Fruit fly (Drosophila melanogaster) whole organism, embryonic: ENCODE data around the gene Actn.

Experiments used
- BEAF-32 ChIP-seq: fragments of 200-800 bp; sonication (Bioruptor generic); optimal IDR thresholded peaks from 3 replicates; lab custom pipeline; 2017; ENCODE audit warnings: missing biosample characterization, missing genetic modification characterization, mild to moderate bottlenecking, moderate library complexity, missing genetic modification reagents
- CG10209 ChIP-seq: fragments of 200-800 bp; sonication (Bioruptor generic); optimal IDR thresholded peaks from 3 replicates; lab custom pipeline; 2017; ENCODE audit warnings: missing biosample characterization, mild to moderate bottlenecking, missing genetic modification characterization, missing genetic modification reagents
- CG11504 ChIP-seq: fragments of 200-800 bp; sonication (Bioruptor generic); optimal IDR thresholded peaks from 3 replicates; lab custom pipeline; 2019; ENCODE audit warnings: missing biosample characterization, mild to moderate bottlenecking, missing genetic modification characterization, moderate library complexity
- CG12104 ChIP-seq: fragments of 200-800 bp; sonication (Bioruptor generic); optimal IDR thresholded peaks from 3 replicates; lab custom pipeline; 2016; ENCODE audit warnings: missing biosample characterization, missing genetic modification characterization
- CG12659 ChIP-seq: fragments of 200-800 bp; sonication (Bioruptor generic); optimal IDR thresholded peaks from 3 replicates; lab custom pipeline; 2017; ENCODE audit warnings: mild to moderate bottlenecking, missing biosample characterization, missing genetic modification reagents, missing genetic modification characterization
- CG12744 ChIP-seq: fragments of 200-800 bp; sonication (Bioruptor generic); optimal IDR thresholded peaks from 2 replicates; lab custom pipeline; 2016; ENCODE audit warnings: missing biosample characterization, missing genetic modification characterization
- CG13287 ChIP-seq: fragments of 200-800 bp; sonication (Bioruptor generic); IDR thresholded peaks from 2 replicates; pipeline ENCODE4 v1.3.6; 2022; ENCODE audit warnings: missing biosample characterization, missing genetic modification characterization; ENCODE audit not compliant: partially characterized antibody
- CG14014 ChIP-seq: fragments of 200-800 bp; sonication (Bioruptor generic); IDR thresholded peaks from 2 replicates; pipeline ENCODE4 v1.3.6; 2022; ENCODE audit warnings: missing biosample characterization, missing genetic modification characterization
- CG14050 ChIP-seq: fragments of 200-800 bp; sonication (Bioruptor generic); IDR thresholded peaks from 3 replicates; pipeline ENCODE4 v1.3.6; 2022; ENCODE audit warnings: missing biosample characterization, missing genetic modification characterization
- CG15073 ChIP-seq: fragments of 200-800 bp; sonication (Bioruptor generic); optimal IDR thresholded peaks from 2 replicates; lab custom pipeline; 2016; ENCODE audit warnings: missing biosample characterization, missing genetic modification characterization
- CG15601 ChIP-seq: fragments of 200-800 bp; sonication (Bioruptor generic); optimal IDR thresholded peaks from 3 replicates; lab custom pipeline; 2019; ENCODE audit warnings: missing biosample characterization, mild to moderate bottlenecking, missing genetic modification characterization, moderate library complexity
- CG1647 ChIP-seq: fragments of 200-800 bp; sonication (Bioruptor generic); optimal IDR thresholded peaks from 3 replicates; lab custom pipeline; 2016; ENCODE audit warnings: missing biosample characterization, missing genetic modification characterization
- CG17568 ChIP-seq: fragments of 200-800 bp; sonication (Bioruptor generic); optimal IDR thresholded peaks from 2 replicates; lab custom pipeline; 2018; ENCODE audit warnings: missing biosample characterization, mild to moderate bottlenecking, missing genetic modification characterization, moderate library complexity
- CG18011 ChIP-seq: fragments of 200-800 bp; sonication (Bioruptor generic); optimal IDR thresholded peaks from 2 replicates; lab custom pipeline; 2017; ENCODE audit warnings: missing biosample characterization, missing genetic modification characterization, mild to moderate bottlenecking, moderate library complexity, missing genotype
- CG34224 ChIP-seq: fragments of 200-800 bp; sonication (Bioruptor generic); IDR thresholded peaks from 3 replicates; pipeline ENCODE4 v1.3.6; 2022; ENCODE audit warnings: missing biosample characterization, missing genetic modification characterization; ENCODE audit not compliant: partially characterized antibody
- CG34422 ChIP-seq: fragments of 200-800 bp; sonication (Bioruptor generic); IDR thresholded peaks from 3 replicates; pipeline ENCODE4 v1.3.6; 2022; ENCODE audit warnings: missing biosample characterization, missing genetic modification characterization
- CG5245 ChIP-seq: fragments of 200-800 bp; sonication (Bioruptor generic); optimal IDR thresholded peaks from 3 replicates; lab custom pipeline; 2016; ENCODE audit warnings: missing biosample characterization, missing genetic modification characterization
- CG5953 ChIP-seq: fragments of 200-800 bp; sonication (Bioruptor generic); IDR thresholded peaks from 2 replicates; pipeline ENCODE4 v1.3.6; 2022; ENCODE audit warnings: missing biosample characterization, missing genetic modification characterization
- CG6765 ChIP-seq: fragments of 200-800 bp; sonication (Bioruptor generic); optimal IDR thresholded peaks from 3 replicates; lab custom pipeline; 2017; ENCODE audit warnings: missing biosample characterization, mild to moderate bottlenecking, missing genetic modification characterization
- CG9609 ChIP-seq: fragments of 200-800 bp; sonication (Bioruptor generic); optimal IDR thresholded peaks from 3 replicates; lab custom pipeline; 2016; ENCODE audit warnings: missing biosample characterization, missing genetic modification characterization
- D19B ChIP-seq: fragments of 200-800 bp; sonication (Bioruptor generic); optimal IDR thresholded peaks from 2 replicates; lab custom pipeline; 2017; ENCODE audit warnings: missing biosample characterization, mild to moderate bottlenecking, missing genetic modification characterization
- Dad ChIP-seq: fragments of 200-800 bp; sonication (Bioruptor generic); optimal IDR thresholded peaks from 3 replicates; lab custom pipeline; 2016; ENCODE audit warnings: missing biosample characterization, missing genetic modification characterization
- Dek ChIP-seq: fragments of 200-800 bp; sonication (Bioruptor generic); optimal IDR thresholded peaks from 3 replicates; lab custom pipeline; 2019; ENCODE audit warnings: missing biosample characterization, mild to moderate bottlenecking, missing genetic modification characterization, moderate library complexity
- Drgx ChIP-seq: fragments of 200-800 bp; sonication (Bioruptor generic); IDR thresholded peaks from 2 replicates; pipeline ENCODE4 v1.3.6; 2022; ENCODE audit warnings: missing biosample characterization, missing genetic modification characterization
- E2f2 ChIP-seq: fragments of 200-800 bp; sonication (Bioruptor generic); IDR thresholded peaks from 2 replicates; pipeline ENCODE4 v1.3.6; 2022; ENCODE audit warnings: missing biosample characterization, missing genetic modification characterization
- Ets65A ChIP-seq: fragments of 200-800 bp; sonication (Bioruptor generic); peaks from one replicate; lab custom pipeline; 2016; ENCODE audit warnings: missing biosample characterization, missing genetic modification characterization
- GATAe ChIP-seq: fragments of 200-800 bp; sonication (Bioruptor generic); conservative IDR thresholded peaks from 2 replicates; pipeline ENCODE4 v1.3.6; 2022; ENCODE audit warnings: missing biosample characterization, missing genetic modification characterization
- Gsc ChIP-seq: fragments of 200-800 bp; sonication (Bioruptor generic); IDR thresholded peaks from 2 replicates; pipeline ENCODE4 v1.3.6; 2022; ENCODE audit warnings: missing biosample characterization, missing genetic modification characterization
- Kr ChIP-seq: fragments of 200-800 bp; sonication (Bioruptor generic); optimal IDR thresholded peaks from 2 replicates; lab custom pipeline; 2017; ENCODE audit warnings: missing biosample characterization, mild to moderate bottlenecking, missing genetic modification characterization
- Nf-YC ChIP-seq: fragments of 200-800 bp; optimal IDR thresholded peaks from 3 replicates; lab custom pipeline; 2019; ENCODE audit warnings: missing biosample characterization, mild to moderate bottlenecking, missing genetic modification characterization, moderate library complexity
- Poxn ChIP-seq: fragments of 200-800 bp; sonication (Bioruptor generic); IDR thresholded peaks from 2 replicates; pipeline ENCODE4 v1.3.6; 2022; ENCODE audit warnings: missing biosample characterization, missing genetic modification characterization
- Rfx ChIP-seq: fragments of 200-800 bp; sonication (Bioruptor generic); IDR thresholded peaks from 2 replicates; pipeline ENCODE4 v1.3.6; 2022; ENCODE audit warnings: missing biosample characterization, missing genetic modification characterization
- Six4 ChIP-seq: fragments of 200-800 bp; sonication (Bioruptor generic); optimal IDR thresholded peaks from 2 replicates; lab custom pipeline; 2016; ENCODE audit warnings: missing biosample characterization, missing genetic modification characterization
- Sox100B ChIP-seq: fragments of 200-800 bp; sonication (Bioruptor generic); optimal IDR thresholded peaks from 3 replicates; lab custom pipeline; 2018; ENCODE audit warnings: missing biosample characterization, mild to moderate bottlenecking, missing genetic modification characterization
- Sry-β ChIP-seq: fragments of 200-800 bp; sonication (Bioruptor generic); optimal IDR thresholded peaks from 2 replicates; lab custom pipeline; 2018; ENCODE audit warnings: missing biosample characterization, mild to moderate bottlenecking, missing genetic modification characterization, moderate library complexity
- TFAM ChIP-seq: fragments of 200-800 bp; sonication (Bioruptor generic); optimal IDR thresholded peaks from 2 replicates; lab custom pipeline; 2017; ENCODE audit warnings: missing biosample characterization, missing genetic modification characterization, inconsistent platforms
- exex ChIP-seq: fragments of 200-800 bp; sonication (Bioruptor generic); optimal IDR thresholded peaks from 4 replicates; lab custom pipeline; 2018; ENCODE audit warnings: missing biosample characterization, mild to moderate bottlenecking, missing genetic modification characterization, moderate library complexity
- fd3F ChIP-seq: fragments of 200-800 bp; sonication (Bioruptor generic); optimal IDR thresholded peaks from 2 replicates; lab custom pipeline; 2018; ENCODE audit warnings: missing biosample characterization, mild to moderate bottlenecking, missing genetic modification characterization, moderate library complexity
- fd64A ChIP-seq: fragments of 200-800 bp; sonication (Bioruptor generic); optimal IDR thresholded peaks from 3 replicates; lab custom pipeline; 2018; ENCODE audit warnings: missing biosample characterization, mild to moderate bottlenecking, missing genetic modification characterization
- gce ChIP-seq: fragments of 200-800 bp; sonication (Bioruptor generic); IDR thresholded peaks from 3 replicates; pipeline ENCODE4 v1.3.6; 2022; ENCODE audit warnings: missing biosample characterization, missing genetic modification characterization
- gro ChIP-seq: fragments of 200-800 bp; sonication (Bioruptor generic); optimal IDR thresholded peaks from 2 replicates; lab custom pipeline; 2016; ENCODE audit warnings: missing biosample characterization, missing genetic modification characterization
- gsb ChIP-seq: fragments of 200-800 bp; sonication (Bioruptor generic); IDR thresholded peaks from 2 replicates; pipeline ENCODE4 v1.3.6; 2022; ENCODE audit warnings: missing biosample characterization, missing genetic modification characterization
- inv ChIP-seq: fragments of 200-800 bp; sonication (Bioruptor generic); IDR thresholded peaks from 2 replicates; pipeline ENCODE4 v1.3.6; 2022; ENCODE audit warnings: missing biosample characterization, missing genetic modification characterization; ENCODE audit not compliant: partially characterized antibody
- lola ChIP-seq, 3 experiments: fragments of >200 bp in 2 of 3; fragments of 200-800 bp in 1 of 3; sonication (Bioruptor generic) in 1 of 3; optimal IDR thresholded peaks; 2 replicates each; lab custom pipeline; 2017 to 2019; ENCODE audit warnings: missing biosample characterization in 3 of 3, missing genetic modification characterization in 3 of 3, mild to moderate bottlenecking in 1 of 3, moderate library complexity in 1 of 3
- maf-S ChIP-seq: fragments of 200-800 bp; sonication (Bioruptor generic); optimal IDR thresholded peaks from 2 replicates; lab custom pipeline; 2016; ENCODE audit warnings: missing biosample characterization, missing genetic modification characterization
- pho ChIP-seq: fragments of 200-800 bp; sonication (Bioruptor generic); optimal IDR thresholded peaks from 2 replicates; lab custom pipeline; 2016; ENCODE audit warnings: missing biosample characterization, missing genetic modification characterization
- pnt ChIP-seq: fragments of 200-800 bp; sonication (Bioruptor generic); optimal IDR thresholded peaks from 3 replicates; lab custom pipeline; 2016; ENCODE audit warnings: missing biosample characterization, missing genetic modification characterization
- unc-4 ChIP-seq: fragments of 200-800 bp; sonication (Bioruptor generic); IDR thresholded peaks from 2 replicates; pipeline ENCODE4 v1.3.6; 2022; ENCODE audit warnings: missing biosample characterization, missing genetic modification characterization; ENCODE audit not compliant: partially characterized antibody
- zfh1 ChIP-seq: fragments of 200-800 bp; sonication (Bioruptor generic); IDR thresholded peaks from 3 replicates; pipeline ENCODE4 v1.3.6; 2022; ENCODE audit warnings: missing biosample characterization, missing genetic modification characterization

Gene Actn

dm6 chrX:2009453-2010009 is 32.6 kb downstream of the Actn start (continued):
- peak; percentile 65 for TF ChIP-seq fd3F
- TF ChIP-seq Rfx (GFP tag; lab: Robert Waterston, UW): peak; percentile 64
- peak; percentile 83 for TF ChIP-seq Sox100B
- TF ChIP-seq TFAM: no peak
- no peak for TF ChIP-seq CG12744 (GFP tag; lab: Kevin White, UChicago)
- peak; percentile 17 for TF ChIP-seq Sry-β (GFP tag; lab: Kevin White, UChicago)
- TF ChIP-seq CG14014: peak; percentile 26; the same call in 1 of the 2 replicates
- TF ChIP-seq CG34224 (GFP tag; lab: Robert Waterston, UW): no peak
- peak; percentile 37 for TF ChIP-seq CG15073 (GFP tag; lab: Kevin White, UChicago)
- TF ChIP-seq CG14050: peak; percentile 58; the same call in 2 of the 3 replicates
- no peak for TF ChIP-seq Gsc
- no peak for TF ChIP-seq gsb
- peak; percentile 8 for TF ChIP-seq CG5245 (GFP tag; lab: Kevin White, UChicago)
- TF ChIP-seq CG9609 (GFP tag; lab: Kevin White, UChicago): peak; percentile 65
- peak; percentile 43; the same call in 2 of the 3 replicates for TF ChIP-seq CG34422
- TF ChIP-seq Drgx (GFP tag; lab: Robert Waterston, UW): peak; percentile 41; the same call in 1 of the 2 replicates
- no peak for TF ChIP-seq CG13287 (GFP tag; lab: Robert Waterston, UW)
- TF ChIP-seq Six4 (GFP tag; lab: Kevin White, UChicago): peak; percentile 44
- no peak for TF ChIP-seq unc-4 (GFP tag; lab: Robert Waterston, UW)
- TF ChIP-seq CG6765 (GFP tag; lab: Kevin White, UChicago): no peak
- 0 out of 2 replicates have a peak, but pooled peaks have one; percentile 39 for TF ChIP-seq CG5953 (GFP tag; lab: Robert Waterston, UW)
- TF ChIP-seq CG12659: peak; percentile 79
- peak; percentile 97 for TF ChIP-seq Ets65A (GFP tag; lab: Kevin White, UChicago)
- TF ChIP-seq E2f2 (GFP tag; lab: Robert Waterston, UW): peak; percentile 31; the same call in 1 of the 2 replicates
- peak; percentile 61 for TF ChIP-seq CG17568 (GFP tag; lab: Kevin White, UChicago)
- TF ChIP-seq exex (tag; lab: Kevin White, UChicago): peak; percentile 17
- peak; percentile 72 for TF ChIP-seq pho
- peak; percentile 55; the same call in 1 of the 3 replicates for TF ChIP-seq zfh1 (GFP tag; lab: Robert Waterston, UW)
- TF ChIP-seq CG18011 (GFP tag; lab: Kevin White, UChicago): peak; percentile 44
- peak; percentile 90 for TF ChIP-seq CG12104 (GFP tag; lab: Kevin White, UChicago)
- 0 out of 2 replicates have a peak, but pooled peaks have one; percentile 11 for TF ChIP-seq Poxn (GFP tag; lab: Robert Waterston, UW)
- peak; percentile 85 for TF ChIP-seq CG11504 (tag; lab: Kevin White, UChicago)
- no peak for TF ChIP-seq Kr
- TF ChIP-seq Nf-YC (tag; lab: Kevin White, UChicago): peak; percentile 77
- TF ChIP-seq inv: no peak
- peak; percentile 80 for TF ChIP-seq CG10209 (GFP tag; lab: Kevin White, UChicago)
- TF ChIP-seq lola (GFP tag; optimal IDR thresholded peaks at IDR 0.05; lab: Kevin White, UChicago): peak in 1 of 3 experiments; percentile 81
- TF ChIP-seq maf-S (GFP tag; lab: Kevin White, UChicago): peak; percentile 38
- TF ChIP-seq GATAe: no peak
- TF ChIP-seq CG15601 (tag; lab: Kevin White, UChicago): peak; percentile 42
- peak; percentile 64 for TF ChIP-seq CG1647 (GFP tag; lab: Kevin White, UChicago)
- peak; percentile 80 for TF ChIP-seq gro
- TF ChIP-seq gce (GFP tag; lab: Robert Waterston, UW): no peak
- peak; percentile 22 for TF ChIP-seq BEAF-32 (GFP tag; lab: Kevin White, UChicago)
- TF ChIP-seq Dad (GFP tag; lab: Kevin White, UChicago): peak; percentile 56
- no peak for TF ChIP-seq fd64A (GFP tag; lab: Kevin White, UChicago)
- peak; percentile 72 for TF ChIP-seq Dek (tag; lab: Kevin White, UChicago)
- TF ChIP-seq D19B: peak; percentile 66
- peak; percentile 60 for TF ChIP-seq pnt
